Worm (Caenorhabditis elegans): ENCODE results near the gene F02D8.4.
A peak's percentile ranks its signal among the peaks of the same experiment; 100 is the strongest.

F02D8.4 gene

DNA sequence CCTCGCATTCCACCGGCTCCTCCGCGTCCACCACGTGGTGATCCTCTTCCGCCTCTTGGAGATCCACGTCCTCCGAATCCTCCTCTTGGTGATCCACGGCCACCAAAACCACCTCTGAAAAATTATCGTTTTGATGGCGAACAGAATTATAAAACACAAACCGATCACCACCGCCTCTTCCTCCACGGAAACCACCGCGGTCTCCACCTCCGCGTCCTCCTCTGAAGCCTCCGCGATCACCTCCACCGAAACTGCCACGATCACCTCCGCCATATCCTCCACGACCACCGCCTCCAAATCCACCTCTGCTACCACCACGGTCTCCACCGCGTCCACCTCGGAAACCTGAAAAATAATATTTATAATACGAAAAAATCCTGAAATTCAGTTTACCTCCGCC is 16.8 kb downstream of the F02D8.4 start:
- no peak for TF ChIP-seq ztf-1 (GFP tag; conservative IDR thresholded peaks at IDR 0.05)
- no peak for TF ChIP-seq unc-62 (GFP tag; optimal IDR thresholded peaks at IDR 0.05)
- no peak for TF ChIP-seq peb-1 (tag; optimal IDR thresholded peaks at IDR 0.05)

ce11 chrV:15002184-15002690 is 17.5 kb downstream of the F02D8.4 start, which contains the start of the genes fib-1 and mut-15:
Gene fib-1, minus strand, starts transcription at chrV:15002223.
Gene mut-15, plus strand, starts transcription at chrV:15002543.
- TF ChIP-seq C34F6.9 (tag; optimal IDR thresholded peaks at IDR 0.05) = peak; percentile 93
- peak; percentile 90 for TF ChIP-seq mab-5 (tag; optimal IDR thresholded peaks at IDR 0.05)
- peak; percentile 70 for TF ChIP-seq ztf-4 (tag; optimal IDR thresholded peaks at IDR 0.05)
- no peak for TF ChIP-seq ama-1 (optimal IDR thresholded peaks at IDR 0.05)
- peak; percentile 45 for TF ChIP-seq ZK546.5 (tag; optimal IDR thresholded peaks at IDR 0.05)
- peak; percentile 86 for TF ChIP-seq lin-11 (tag; optimal IDR thresholded peaks at IDR 0.05)
- peak; percentile 5 for TF ChIP-seq Y55F3AM.14 (GFP tag; optimal IDR thresholded peaks at IDR 0.05)
- no peak for TF ChIP-seq nhr-10 (tag; optimal IDR thresholded peaks at IDR 0.05)
- TF ChIP-seq sma-9 (GFP tag; optimal IDR thresholded peaks at IDR 0.05) = peak; percentile 93
- TF ChIP-seq sma-9 (tag; optimal IDR thresholded peaks at IDR 0.05) = no peak
- peak; percentile 95 for TF ChIP-seq sma-3 (GFP tag; optimal IDR thresholded peaks at IDR 0.05)
- no peak for TF ChIP-seq nhr-23 (tag; optimal IDR thresholded peaks at IDR 0.05)
- no peak for TF ChIP-seq ztf-11 (tag; optimal IDR thresholded peaks at IDR 0.05)
- no peak for TF ChIP-seq nhr-237 (tag; optimal IDR thresholded peaks at IDR 0.05)
- no peak for TF ChIP-seq elt-1 (tag; optimal IDR thresholded peaks at IDR 0.05)
- TF ChIP-seq unc-55 (GFP tag; optimal IDR thresholded peaks at IDR 0.05) = peak; percentile 93
- peak; percentile 89 for TF ChIP-seq gmeb-1 (tag; optimal IDR thresholded peaks at IDR 0.05)
- TF ChIP-seq lin-13 (GFP tag; optimal IDR thresholded peaks at IDR 0.05) = peak; percentile 89
- peak; percentile 15 for TF ChIP-seq ceh-82 (tag; optimal IDR thresholded peaks at IDR 0.05)
- peak; percentile 82 for TF ChIP-seq sem-4 (tag; optimal IDR thresholded peaks at IDR 0.05)
- TF ChIP-seq ztf-1 (GFP tag; conservative IDR thresholded peaks at IDR 0.05) = no peak
- TF ChIP-seq crh-2 (tag; optimal IDR thresholded peaks at IDR 0.05) = peak; percentile 87
- peak; percentile 69 for TF ChIP-seq fos-1 (tag; optimal IDR thresholded peaks at IDR 0.05)
- peak; percentile 77 for TF ChIP-seq egl-27 (tag; optimal IDR thresholded peaks at IDR 0.05)
- peak; percentile 91 for TF ChIP-seq nhr-25 (tag; optimal IDR thresholded peaks at IDR 0.05)
- TF ChIP-seq lsy-2 (tag; optimal IDR thresholded peaks at IDR 0.05) = peak; percentile 91 to 98
- TF ChIP-seq nhr-77 (tag; optimal IDR thresholded peaks at IDR 0.05) = peak; percentile 21
- no peak for TF ChIP-seq dmd-4 (tag; optimal IDR thresholded peaks at IDR 0.05)
- TF ChIP-seq nhr-129 (tag; optimal IDR thresholded peaks at IDR 0.05) = peak; percentile 96
- no peak for TF ChIP-seq elt-3 (tag; optimal IDR thresholded peaks at IDR 0.05)
- peak; percentile 92 for TF ChIP-seq F13H6.1 (tag; optimal IDR thresholded peaks at IDR 0.05)
- TF ChIP-seq nhr-6 (tag; optimal IDR thresholded peaks at IDR 0.05) = no peak
- TF ChIP-seq alr-1 (tag; optimal IDR thresholded peaks at IDR 0.05) = no peak
- TF ChIP-seq nhr-11 (tag; optimal IDR thresholded peaks at IDR 0.05) = peak; percentile 26
- TF ChIP-seq mbf-1 (tag; optimal IDR thresholded peaks at IDR 0.05) = no peak
- TF ChIP-seq aly-2 (tag; optimal IDR thresholded peaks at IDR 0.05) = no peak
- TF ChIP-seq nhr-12 (tag; optimal IDR thresholded peaks at IDR 0.05) = no peak
- TF ChIP-seq snpc-4 (tag; optimal IDR thresholded peaks at IDR 0.05) = peak; percentile 83
- no peak for TF ChIP-seq peb-1 (tag; optimal IDR thresholded peaks at IDR 0.05)
- TF ChIP-seq skn-1 (tag; optimal IDR thresholded peaks at IDR 0.05) = no peak
- peak; percentile 84 for TF ChIP-seq nhr-21 (tag; optimal IDR thresholded peaks at IDR 0.05)
- TF ChIP-seq unc-39 (tag; optimal IDR thresholded peaks at IDR 0.05) = no peak
- TF ChIP-seq ceh-16 (tag; optimal IDR thresholded peaks at IDR 0.05) = peak; percentile 38
- TF ChIP-seq mdl-1 (tag; optimal IDR thresholded peaks at IDR 0.05) = peak in 1 of 2 experiments; percentile 33
- TF ChIP-seq R02D3.7 (tag; optimal IDR thresholded peaks at IDR 0.05) = peak; percentile 68
- TF ChIP-seq lin-39 (tag; optimal IDR thresholded peaks at IDR 0.05) = no peak
- peak; percentile 83 for TF ChIP-seq zag-1 (tag; optimal IDR thresholded peaks at IDR 0.05)
- TF ChIP-seq blmp-1 (tag; optimal IDR thresholded peaks at IDR 0.05; ENCODE audit: insufficient read depth) = peak; percentile 39
- no peak for TF ChIP-seq unc-62 (GFP tag; optimal IDR thresholded peaks at IDR 0.05)

Data from whole organism, L2 larva.